Fruit fly (Drosophila melanogaster) whole organism, embryonic: Measurements from ENCODE around the gene Abl.

Experiments used
- Atf-2 ChIP-seq: fragments of 200-800 bp; sonication (Bioruptor generic); optimal IDR thresholded peaks from 2 replicates; lab custom pipeline; 2016; ENCODE audit warnings: missing biosample characterization, missing genetic modification characterization
- Atf3 ChIP-seq: fragments of 200-800 bp; sonication (Bioruptor generic); optimal IDR thresholded peaks from 3 replicates; lab custom pipeline; 2016; ENCODE audit warnings: missing biosample characterization, missing genetic modification characterization
- Blimp-1 ChIP-seq: fragments of 200-800 bp; sonication (Bioruptor generic); optimal IDR thresholded peaks from 3 replicates; lab custom pipeline; 2018; ENCODE audit warnings: missing biosample characterization, missing genetic modification characterization, mild to moderate bottlenecking, moderate library complexity, missing genetic modification reagents
- CG10267 ChIP-seq: fragments of 200-800 bp; sonication (Bioruptor generic); optimal IDR thresholded peaks from 2 replicates; lab custom pipeline; 2018; ENCODE audit warnings: missing biosample characterization, mild to moderate bottlenecking, missing genetic modification characterization, moderate library complexity
- CG10366 ChIP-seq: fragments of 200-800 bp; sonication (Bioruptor generic); IDR thresholded peaks from 2 replicates; pipeline ENCODE4 v1.3.6; 2022; ENCODE audit warnings: missing biosample characterization, missing genetic modification characterization
- CG10543 ChIP-seq: fragments of 200-800 bp; sonication (Bioruptor generic); optimal IDR thresholded peaks from 3 replicates; lab custom pipeline; 2017; ENCODE audit warnings: missing biosample characterization, mild to moderate bottlenecking, missing genetic modification characterization, moderate library complexity
- CG10565 ChIP-seq: fragments of 200-800 bp; sonication (Bioruptor generic); optimal IDR thresholded peaks from 3 replicates; lab custom pipeline; 2016; ENCODE audit warnings: missing biosample characterization, mild to moderate bottlenecking, missing genetic modification characterization
- CG11093 ChIP-seq: fragments of 200-800 bp; sonication (Bioruptor generic); IDR thresholded peaks from 3 replicates; pipeline ENCODE4 v1.3.6; 2022; ENCODE audit warnings: missing biosample characterization, missing genetic modification characterization
- CG13775 ChIP-seq: fragments of 200-800 bp; sonication (Bioruptor generic); optimal IDR thresholded peaks from 3 replicates; lab custom pipeline; 2017; ENCODE audit warnings: missing biosample characterization, mild to moderate bottlenecking, missing genetic modification characterization
- CG14014 ChIP-seq: fragments of 200-800 bp; sonication (Bioruptor generic); IDR thresholded peaks from 2 replicates; pipeline ENCODE4 v1.3.6; 2022; ENCODE audit warnings: missing biosample characterization, missing genetic modification characterization
- CG1529 ChIP-seq: fragments of 200-800 bp; sonication (Bioruptor generic); optimal IDR thresholded peaks from 3 replicates; lab custom pipeline; 2018; ENCODE audit warnings: missing biosample characterization, missing genetic modification characterization
- CG16815 ChIP-seq: fragments of 200-800 bp; sonication (Bioruptor generic); optimal IDR thresholded peaks from 3 replicates; lab custom pipeline; 2017; ENCODE audit warnings: missing biosample characterization, mild to moderate bottlenecking, missing genetic modification characterization
- CG17359 ChIP-seq: fragments of 200-800 bp; sonication (Bioruptor generic); optimal IDR thresholded peaks from 3 replicates; lab custom pipeline; 2018; ENCODE audit warnings: missing biosample characterization, mild to moderate bottlenecking, missing genetic modification characterization, moderate library complexity
- CG17829 ChIP-seq: fragments of 200-800 bp; optimal IDR thresholded peaks from 2 replicates; lab custom pipeline; 2019; ENCODE audit warnings: missing biosample characterization, mild to moderate bottlenecking, missing genetic modification characterization, moderate library complexity
- CG31365 ChIP-seq: fragments of 200-800 bp; sonication (Bioruptor generic); optimal IDR thresholded peaks from 2 replicates; lab custom pipeline; 2018; ENCODE audit warnings: missing biosample characterization, mild to moderate bottlenecking, missing genetic modification characterization
- CG3163 ChIP-seq: fragments of 200-800 bp; sonication (Bioruptor generic); optimal IDR thresholded peaks from 3 replicates; lab custom pipeline; 2016; ENCODE audit warnings: missing biosample characterization, missing genetic modification characterization
- CG33213 ChIP-seq: fragments of 200-800 bp; sonication (Bioruptor generic); optimal IDR thresholded peaks from 3 replicates; lab custom pipeline; 2016; ENCODE audit warnings: missing biosample characterization, missing genetic modification characterization
- CG4424 ChIP-seq: fragments of 200-800 bp; sonication (Bioruptor generic); optimal IDR thresholded peaks from 3 replicates; lab custom pipeline; 2016; ENCODE audit warnings: missing biosample characterization, missing genetic modification characterization
- CG5953 ChIP-seq: fragments of 200-800 bp; sonication (Bioruptor generic); IDR thresholded peaks from 2 replicates; pipeline ENCODE4 v1.3.6; 2022; ENCODE audit warnings: missing biosample characterization, missing genetic modification characterization
- CG8359 ChIP-seq: fragments of 200-800 bp; sonication (Bioruptor generic); optimal IDR thresholded peaks from 2 replicates; lab custom pipeline; 2017; ENCODE audit warnings: missing biosample characterization, mild to moderate bottlenecking, missing genetic modification characterization, borderline replicate concordance
- CoRest ChIP-seq: fragments of 200-800 bp; sonication (Bioruptor generic); optimal IDR thresholded peaks from 3 replicates; lab custom pipeline; 2018; ENCODE audit warnings: missing biosample characterization, mild to moderate bottlenecking, missing genetic modification characterization, moderate library complexity
- E2f2 ChIP-seq: fragments of 200-800 bp; sonication (Bioruptor generic); IDR thresholded peaks from 2 replicates; pipeline ENCODE4 v1.3.6; 2022; ENCODE audit warnings: missing biosample characterization, missing genetic modification characterization
- Eip74EF ChIP-seq, 2 experiments: fragments of 200-800 bp in 1 of 2; fragments of >200 bp in 1 of 2; sonication (Bioruptor generic) in 1 of 2; optimal IDR thresholded peaks; 2 replicates each; lab custom pipeline; 2017 to 2019; ENCODE audit warnings: missing biosample characterization in 2 of 2, missing genetic modification characterization in 2 of 2, mild to moderate bottlenecking in 1 of 2, moderate library complexity in 1 of 2
- Fer2 ChIP-seq: fragments of 200-800 bp; sonication (Bioruptor generic); optimal IDR thresholded peaks from 2 replicates; lab custom pipeline; 2018; ENCODE audit warnings: missing biosample characterization, mild to moderate bottlenecking, missing genetic modification characterization, moderate library complexity
- GATAe ChIP-seq: fragments of 200-800 bp; sonication (Bioruptor generic); conservative IDR thresholded peaks from 2 replicates; pipeline ENCODE4 v1.3.6; 2022; ENCODE audit warnings: missing biosample characterization, missing genetic modification characterization
- HHEX ChIP-seq: fragments of 200-800 bp; sonication (Bioruptor generic); optimal IDR thresholded peaks from 3 replicates; lab custom pipeline; 2017; ENCODE audit warnings: missing biosample characterization, mild to moderate bottlenecking, missing genetic modification characterization, missing genetic modification reagents
- Hr3 ChIP-seq: fragments of 200-800 bp; sonication (Bioruptor generic); optimal IDR thresholded peaks from 3 replicates; lab custom pipeline; 2016; ENCODE audit warnings: missing biosample characterization, missing genetic modification characterization
- Hsf ChIP-seq: fragments of 200-800 bp; sonication (Bioruptor generic); optimal IDR thresholded peaks from 3 replicates; lab custom pipeline; 2016; ENCODE audit warnings: missing biosample characterization, missing genetic modification characterization
- Jarid2 ChIP-seq: fragments of 200-800 bp; sonication (Bioruptor generic); optimal IDR thresholded peaks from 3 replicates; lab custom pipeline; 2017; ENCODE audit warnings: mild to moderate bottlenecking, missing biosample characterization, missing genetic modification reagents, missing genetic modification characterization
- Med ChIP-seq: fragments of 200-800 bp; sonication (Bioruptor generic); peaks from one replicate; lab custom pipeline; 2016; ENCODE audit warnings: missing biosample characterization, missing genetic modification characterization, mild to moderate bottlenecking, inconsistent platforms, moderate library complexity
- NC2α ChIP-seq: fragments of 200-800 bp; sonication (Bioruptor generic); optimal IDR thresholded peaks from 2 replicates; lab custom pipeline; 2016; ENCODE audit warnings: missing biosample characterization, missing genetic modification characterization
- Ptx1 ChIP-seq: fragments of 200-800 bp; sonication (Bioruptor generic); IDR thresholded peaks from 2 replicates; pipeline ENCODE4 v1.3.6; 2022; ENCODE audit warnings: missing biosample characterization, missing genetic modification characterization
- Rfx ChIP-seq: fragments of 200-800 bp; sonication (Bioruptor generic); IDR thresholded peaks from 2 replicates; pipeline ENCODE4 v1.3.6; 2022; ENCODE audit warnings: missing biosample characterization, missing genetic modification characterization
- Vsx1 ChIP-seq: fragments of 200-800 bp; sonication (Bioruptor generic); optimal IDR thresholded peaks from 2 replicates; lab custom pipeline; 2017; ENCODE audit warnings: missing biosample characterization, mild to moderate bottlenecking, missing genetic modification characterization, missing genetic modification reagents
- YL-1 ChIP-seq: fragments of 200-800 bp; sonication (Bioruptor generic); optimal IDR thresholded peaks from 3 replicates; lab custom pipeline; 2017; ENCODE audit warnings: missing biosample characterization, mild to moderate bottlenecking, missing genetic modification characterization
- bab2 ChIP-seq: fragments of 200-800 bp; sonication (Bioruptor generic); optimal IDR thresholded peaks from 2 replicates; lab custom pipeline; 2016; ENCODE audit warnings: missing biosample characterization, missing genetic modification characterization
- chinmo ChIP-seq: fragments of 200-800 bp; sonication (Bioruptor generic); IDR thresholded peaks from 4 replicates; pipeline ENCODE4 v1.3.6; 2022; ENCODE audit warnings: missing biosample characterization, missing genetic modification characterization; ENCODE audit not compliant: partially characterized antibody
- dysf ChIP-seq: fragments of 200-800 bp; sonication (Bioruptor generic); IDR thresholded peaks from 3 replicates; pipeline ENCODE4 v1.3.6; 2022; ENCODE audit warnings: missing biosample characterization, missing genetic modification characterization
- gsb ChIP-seq: fragments of 200-800 bp; sonication (Bioruptor generic); IDR thresholded peaks from 2 replicates; pipeline ENCODE4 v1.3.6; 2022; ENCODE audit warnings: missing biosample characterization, missing genetic modification characterization
- jigr1 ChIP-seq: fragments of 200-800 bp; sonication (Bioruptor generic); IDR thresholded peaks from 3 replicates; pipeline ENCODE4 v1.3.6; 2022; ENCODE audit warnings: missing biosample characterization, missing genetic modification characterization
- kni ChIP-seq: fragments of 200-800 bp; sonication (Bioruptor generic); optimal IDR thresholded peaks from 3 replicates; lab custom pipeline; 2017; ENCODE audit warnings: mild to moderate bottlenecking, missing biosample characterization, missing genetic modification reagents, missing genetic modification characterization
- lab ChIP-seq: fragments of 200-800 bp; sonication (Bioruptor generic); optimal IDR thresholded peaks from 3 replicates; lab custom pipeline; 2017; ENCODE audit warnings: missing biosample characterization, missing genetic modification characterization, mild to moderate bottlenecking, moderate library complexity, missing genetic modification reagents
- nerfin-2 ChIP-seq: fragments of 200-800 bp; sonication (Bioruptor generic); IDR thresholded peaks from 2 replicates; pipeline ENCODE4 v1.3.6; 2022; ENCODE audit warnings: missing biosample characterization, missing genetic modification characterization; ENCODE audit not compliant: partially characterized antibody
- odd ChIP-seq: fragments of 200-800 bp; sonication (Bioruptor generic); optimal IDR thresholded peaks from 2 replicates; lab custom pipeline; 2017; ENCODE audit warnings: missing biosample characterization, mild to moderate bottlenecking, missing genetic modification characterization
- pita ChIP-seq: fragments of 200-800 bp; sonication (Bioruptor generic); optimal IDR thresholded peaks from 2 replicates; lab custom pipeline; 2017; ENCODE audit warnings: missing biosample characterization, mild to moderate bottlenecking, missing genetic modification characterization
- repo ChIP-seq: fragments of 200-800 bp; sonication (Bioruptor generic); optimal IDR thresholded peaks from 2 replicates; lab custom pipeline; 2016; ENCODE audit warnings: missing biosample characterization, missing genetic modification characterization
- sc ChIP-seq, 3 experiments: fragments of >200 bp in 2 of 3; fragments of 200-800 bp in 1 of 3; sonication (Bioruptor generic) in 1 of 3; optimal IDR thresholded peaks; 2 replicates in 2 of 3; 3 replicates in 1 of 3; lab custom pipeline; 2017; ENCODE audit warnings: mild to moderate bottlenecking in 1 of 3, missing biosample characterization in 1 of 3, missing genetic modification characterization in 1 of 3, missing genetic modification reagents in 1 of 3
- so ChIP-seq: fragments of 200-800 bp; sonication (Bioruptor generic); IDR thresholded peaks from 3 replicates; pipeline ENCODE4 v1.3.6; 2022; ENCODE audit warnings: missing biosample characterization, missing genetic modification characterization
- sqz ChIP-seq: fragments of 200-800 bp; sonication (Bioruptor generic); optimal IDR thresholded peaks from 3 replicates; lab custom pipeline; 2018; ENCODE audit warnings: missing biosample characterization, mild to moderate bottlenecking, missing genetic modification characterization
- vvl ChIP-seq: fragments of 200-800 bp; sonication (Bioruptor generic); IDR thresholded peaks from 2 replicates; pipeline ENCODE4 v1.3.6; 2022; ENCODE audit warnings: missing biosample characterization, missing genetic modification characterization

The Abl gene

DNA sequence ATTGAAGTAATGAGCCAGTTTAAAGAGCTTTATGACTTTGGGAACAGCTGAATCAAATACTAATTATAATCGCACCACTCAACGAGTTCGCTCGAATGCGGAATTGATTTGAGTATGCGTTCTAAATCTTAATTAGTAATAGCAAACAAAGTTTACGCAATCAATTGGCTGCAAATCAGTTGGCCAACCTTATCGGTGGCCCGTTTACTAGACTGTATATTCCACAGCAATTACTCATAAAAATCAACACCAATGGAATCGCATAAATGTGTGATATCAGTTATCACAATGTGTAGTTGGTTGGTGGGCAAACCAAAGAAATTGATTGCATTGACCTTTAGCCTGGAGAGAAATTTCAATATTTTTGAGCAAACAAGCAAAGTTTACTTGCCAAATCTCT, 4.8 kb upstream of the Abl start (continued):
- no peak for TF ChIP-seq Rfx
- 0 out of 4 replicates have a peak, but pooled peaks have one; percentile 77 for TF ChIP-seq chinmo (GFP tag; lab: Robert Waterston, UW)
- TF ChIP-seq jigr1 = no peak
- no peak for TF ChIP-seq CoRest (tag; lab: Kevin White, UChicago)
- no peak for TF ChIP-seq Blimp-1 (GFP tag; lab: Kevin White, UChicago)
- peak; percentile 62 for TF ChIP-seq Med (GFP tag; lab: Kevin White, UChicago)
- TF ChIP-seq bab2 = no peak
- TF ChIP-seq Eip74EF (GFP tag; optimal IDR thresholded peaks at IDR 0.05; lab: Kevin White, UChicago) = no peak
- TF ChIP-seq CG4424 = no peak
- no peak for TF ChIP-seq nerfin-2 (GFP tag; lab: Robert Waterston, UW)
- TF ChIP-seq CG17359 (tag; lab: Kevin White, UChicago) = no peak
- no peak for TF ChIP-seq sqz (GFP tag; lab: Kevin White, UChicago)
- no peak for TF ChIP-seq Atf3 (GFP tag; lab: Kevin White, UChicago)
- TF ChIP-seq CG31365 (tag; lab: Kevin White, UChicago) = no peak
- no peak for TF ChIP-seq CG10543 (GFP tag; lab: Kevin White, UChicago)
- TF ChIP-seq GATAe (GFP tag; lab: Robert Waterston, UW) = peak; percentile 29; the same call in 1 of the 2 replicates
- TF ChIP-seq E2f2 (GFP tag; lab: Robert Waterston, UW) = no peak
- TF ChIP-seq CG33213 = no peak
- TF ChIP-seq CG14014 (GFP tag; lab: Robert Waterston, UW) = no peak
- TF ChIP-seq Hsf (GFP tag; lab: Kevin White, UChicago) = no peak
- no peak for TF ChIP-seq sc (optimal IDR thresholded peaks at IDR 0.05; lab: Kevin White, UChicago)
- no peak for TF ChIP-seq sc (GFP tag; optimal IDR thresholded peaks at IDR 0.05; lab: Kevin White, UChicago)
- TF ChIP-seq gsb (GFP tag; lab: Robert Waterston, UW) = no peak
- TF ChIP-seq YL-1 (GFP tag; lab: Kevin White, UChicago) = no peak

DNA sequence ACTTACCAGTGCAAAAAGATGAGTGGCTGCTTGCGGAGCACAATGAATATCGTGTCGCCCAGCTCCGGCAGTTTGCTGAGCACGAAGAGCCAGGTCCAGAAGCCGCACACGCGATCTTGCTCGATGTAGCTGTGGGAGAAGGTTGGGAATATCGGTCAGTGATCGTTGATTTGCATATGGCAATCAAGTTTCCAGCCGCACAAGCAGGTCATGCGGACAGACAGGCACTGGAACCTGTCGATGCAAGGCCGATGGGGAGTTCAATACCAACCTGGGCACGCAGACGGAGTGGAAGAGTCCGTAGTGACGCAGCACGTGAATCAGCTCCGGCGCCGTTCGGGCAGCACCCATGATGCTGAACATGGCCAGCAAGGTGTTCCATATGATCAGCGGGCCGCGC, 3.4 kb upstream of the Abl start:
- 0 out of 3 replicates have a peak, but pooled peaks have one; percentile 16 for TF ChIP-seq dysf (GFP tag; lab: Robert Waterston, UW)
- no peak for TF ChIP-seq CG3163 (GFP tag; lab: Kevin White, UChicago)
- TF ChIP-seq repo (GFP tag; lab: Kevin White, UChicago) = no peak
- no peak for TF ChIP-seq Hr3 (GFP tag; lab: Kevin White, UChicago)
- 0 out of 2 replicates have a peak, but pooled peaks have one; percentile 32 for TF ChIP-seq CG5953 (GFP tag; lab: Robert Waterston, UW)
- TF ChIP-seq CG13775 (GFP tag; lab: Kevin White, UChicago) = no peak
- TF ChIP-seq vvl (GFP tag; lab: Robert Waterston, UW) = peak; percentile 18; the same call in 1 of the 2 replicates
- TF ChIP-seq pita (GFP tag; lab: Kevin White, UChicago) = no peak
- no peak for TF ChIP-seq odd (GFP tag; lab: Kevin White, UChicago)
- TF ChIP-seq CG10267 (tag; lab: Kevin White, UChicago) = no peak
- TF ChIP-seq HHEX (GFP tag; lab: Kevin White, UChicago) = no peak
- no peak for TF ChIP-seq lab (GFP tag; lab: Kevin White, UChicago)
- no peak for TF ChIP-seq CG1529
- TF ChIP-seq CG10366 (GFP tag; lab: Robert Waterston, UW) = no peak
- TF ChIP-seq CG10565 (GFP tag; lab: Kevin White, UChicago) = no peak
- 0 out of 3 replicates have a peak, but pooled peaks have one; percentile 32 for TF ChIP-seq so (GFP tag; lab: Robert Waterston, UW)
- no peak for TF ChIP-seq NC2α (GFP tag; lab: Kevin White, UChicago)
- TF ChIP-seq CG8359 = no peak
- no peak for TF ChIP-seq Jarid2 (GFP tag; lab: Kevin White, UChicago)
- TF ChIP-seq Atf-2 (GFP tag; lab: Kevin White, UChicago) = no peak
- TF ChIP-seq CG11093 (GFP tag; lab: Robert Waterston, UW) = no peak
- TF ChIP-seq kni (GFP tag; lab: Kevin White, UChicago) = no peak
- no peak for TF ChIP-seq Ptx1 (GFP tag; lab: Robert Waterston, UW)
- no peak for TF ChIP-seq Fer2 (tag; lab: Kevin White, UChicago)
- no peak for TF ChIP-seq CG16815
- no peak for TF ChIP-seq Vsx1 (GFP tag; lab: Kevin White, UChicago)
- TF ChIP-seq CG17829 (tag; lab: Kevin White, UChicago) = no peak
